Worm (Caenorhabditis elegans) whole organism, young adult: ENCODE measurements around the gene sre-52.

Experiments
- B0336.3 ChIP-seq: fragments of 200-800 bp; sonication (Bioruptor generic); IDR thresholded peaks from 2 replicates; pipeline ENCODE4 v1.3.6; 2022; ENCODE audit warnings: missing genetic modification characterization, missing compliant biosample characterization
- F10E7.11 ChIP-seq: sonication (generic microtip); optimal IDR thresholded peaks from 2 replicates; lab custom pipeline; 2017; ENCODE audit warnings: mild to moderate bottlenecking, missing genetic modification characterization, moderate library complexity, missing compliant biosample characterization
- F57C9.4 ChIP-seq: sonication (generic microtip); optimal IDR thresholded peaks from 2 replicates; lab custom pipeline; 2017; ENCODE audit warnings: mild to moderate bottlenecking, missing genetic modification characterization, missing compliant biosample characterization
- akir-1 ChIP-seq: fragments of 200-800 bp; sonication (Bioruptor generic); optimal IDR thresholded peaks from 2 replicates; lab custom pipeline; 2018; ENCODE audit warnings: mild to moderate bottlenecking, missing genetic modification characterization, moderate library complexity, missing compliant biosample characterization
- attf-3 ChIP-seq: fragments of 200-800 bp; sonication (Bioruptor generic); conservative IDR thresholded peaks from 2 replicates; pipeline ENCODE4 v1.3.6; 2022; ENCODE audit warnings: missing genetic modification reagents, missing genetic modification characterization, missing compliant biosample characterization
- bed-2 ChIP-seq: fragments of 200-800 bp; sonication (Bioruptor generic); IDR thresholded peaks from 2 replicates; pipeline ENCODE4 v1.3.6; 2022; ENCODE audit warnings: missing genetic modification reagents, missing genetic modification characterization, missing compliant biosample characterization
- ccch-3 ChIP-seq: fragments of 200-800 bp; sonication (Bioruptor generic); optimal IDR thresholded peaks from 2 replicates; lab custom pipeline; 2018; ENCODE audit warnings: mild to moderate bottlenecking, missing genetic modification characterization, missing compliant biosample characterization
- cebp-1 ChIP-seq, 2 experiments: fragments of 200-800 bp in 1 of 2; sonication (Bioruptor generic) in 1 of 2; sonication (generic microtip) in 1 of 2; IDR thresholded peaks in 1 of 2; optimal IDR thresholded peaks in 1 of 2; 2 replicates each; pipeline versions ENCODE4 v1.3.6 to Lab custom; 2017 to 2022; ENCODE audit warnings: missing compliant biosample characterization in 2 of 2, missing genetic modification characterization in 2 of 2, mild to moderate bottlenecking in 1 of 2, missing genetic modification reagents in 1 of 2, moderate library complexity in 1 of 2
- cebp-2 ChIP-seq: fragments of 200-800 bp; sonication (Bioruptor generic); IDR thresholded peaks from 2 replicates; pipeline ENCODE4 v1.3.6; 2022; ENCODE audit warnings: missing genetic modification characterization, missing compliant biosample characterization
- ceh-100 ChIP-seq: fragments of 200-800 bp; sonication (Bioruptor generic); IDR thresholded peaks from 2 replicates; pipeline ENCODE4 v1.3.6; 2022; ENCODE audit warnings: missing genetic modification reagents, missing genetic modification characterization, missing compliant biosample characterization
- ceh-58 ChIP-seq: fragments of 200-800 bp; sonication (Bioruptor generic); IDR thresholded peaks from 2 replicates; pipeline ENCODE4 v1.3.6; 2022; ENCODE audit warnings: missing genetic modification characterization, missing compliant biosample characterization
- ceh-79 ChIP-seq: sonication (generic microtip); optimal IDR thresholded peaks from 2 replicates; lab custom pipeline; 2017; ENCODE audit warnings: mild to moderate bottlenecking, missing genetic modification characterization, missing compliant biosample characterization
- egl-44 ChIP-seq: fragments of 200-800 bp; sonication (Bioruptor generic); IDR thresholded peaks from 2 replicates; pipeline ENCODE4 v1.3.6; 2022; ENCODE audit warnings: missing genetic modification reagents, missing genetic modification characterization, missing compliant biosample characterization
- hmg-1.2 ChIP-seq: fragments of 200-800 bp; sonication (Bioruptor generic); IDR thresholded peaks from 2 replicates; pipeline ENCODE4 v1.3.6; 2022; ENCODE audit warnings: missing genetic modification reagents, missing genetic modification characterization, missing compliant biosample characterization
- lag-1 ChIP-seq: fragments of 200-800 bp; sonication (Bioruptor generic); IDR thresholded peaks from 2 replicates; pipeline ENCODE4 v1.3.6; 2022; ENCODE audit warnings: missing genetic modification reagents, missing genetic modification characterization, missing compliant biosample characterization
- lir-1 ChIP-seq: fragments of 200-800 bp; sonication (Bioruptor generic); conservative IDR thresholded peaks from 2 replicates; pipeline ENCODE4 v1.3.6; 2022; ENCODE audit warnings: missing genetic modification reagents, missing genetic modification characterization, missing compliant biosample characterization
- madf-6 ChIP-seq: fragments of 200-800 bp; sonication (Bioruptor generic); IDR thresholded peaks from 2 replicates; pipeline ENCODE4 v1.3.6; 2022; ENCODE audit warnings: missing genetic modification reagents, missing genetic modification characterization, missing compliant biosample characterization
- mes-4 ChIP-seq: sonication (generic microtip); optimal IDR thresholded peaks from 2 replicates; lab custom pipeline; 2016; ENCODE audit warnings: missing genotype, missing genetic modification characterization, missing compliant biosample characterization
- nfya-2 ChIP-seq: fragments of 200-800 bp; sonication (Bioruptor generic); IDR thresholded peaks from 2 replicates; pipeline ENCODE4 v1.3.6; 2022; ENCODE audit warnings: missing genetic modification reagents, missing genetic modification characterization, missing compliant biosample characterization
- nhr-179 ChIP-seq: sonication (generic microtip); optimal IDR thresholded peaks from 2 replicates; lab custom pipeline; 2016; ENCODE audit warnings: mild to moderate bottlenecking, missing genetic modification characterization, missing compliant biosample characterization
- nhr-90 ChIP-seq: sonication (generic microtip); optimal IDR thresholded peaks from 2 replicates; lab custom pipeline; 2016; ENCODE audit warnings: missing genotype, mild to moderate bottlenecking, missing genetic modification characterization, missing compliant biosample characterization
- pha-4 ChIP-seq: fragments of 150-350 bp; sonication (generic microtip); optimal IDR thresholded peaks from 2 replicates; lab custom pipeline; 2014; ENCODE audit warnings: missing biosample characterization, missing genetic modification reagents, missing genetic modification characterization
- snpc-3.4 ChIP-seq: sonication (generic microtip); optimal IDR thresholded peaks from 2 replicates; lab custom pipeline; 2017; ENCODE audit warnings: missing genetic modification characterization, mild to moderate bottlenecking, missing compliant biosample characterization, antibody characterized with exemption, moderate library complexity, missing genotype, missing genetic modification reagents
- tlf-1 ChIP-seq: fragments of 200-800 bp; sonication (Bioruptor generic); optimal IDR thresholded peaks from 2 replicates; lab custom pipeline; 2018; ENCODE audit warnings: mild to moderate bottlenecking, missing genetic modification characterization, missing compliant biosample characterization
- ztf-26 ChIP-seq: sonication (generic microtip); optimal IDR thresholded peaks from 2 replicates; lab custom pipeline; 2017; ENCODE audit warnings: missing genetic modification characterization, missing compliant biosample characterization

Gene sre-52

ce11 chrII:12386781-12387180 lies 51.3 kb downstream of the sre-52 start, which contains the start of gene sre-42:
sre-42 (minus strand) TSS chrII:12386881.
- TF ChIP-seq ceh-79 (tag; lab: Kevin White, UChicago) (no peak), nhr-90 (tag; lab: Kevin White, UChicago) (no peak), egl-44 (no peak), akir-1 (GFP tag; lab: Kevin White, UChicago) (no peak), lir-1 (GFP tag; lab: Robert Waterston, UW) (no peak), pha-4 (no peak), hmg-1.2 (GFP tag; lab: Robert Waterston, UW) (no peak), bed-2 (GFP tag; lab: Robert Waterston, UW) (no peak), cebp-2 (GFP tag; lab: Robert Waterston, UW) (no peak), lag-1 (GFP tag; lab: Robert Waterston, UW) (no peak), B0336.3 (GFP tag; lab: Robert Waterston, UW) (no peak), ccch-3 (no peak), snpc-3.4 (tag; lab: Kevin White, UChicago) (no peak), ceh-100 (GFP tag; lab: Robert Waterston, UW) (no peak), attf-3 (GFP tag; lab: Robert Waterston, UW) (no peak), nhr-179 (tag; lab: Kevin White, UChicago) (no peak), ceh-58 (GFP tag; lab: Robert Waterston, UW) (no peak), cebp-1 (GFP tag; IDR thresholded peaks at IDR 0.05; lab: Robert Waterston, UW) (no peak), cebp-1 (tag; optimal IDR thresholded peaks at IDR 0.05; lab: Kevin White, UChicago) (no peak)

ce11 chrII:12387487-12387886 lies 52.0 kb downstream of the sre-52 start:
- TF ChIP-seq tlf-1 (no peak), mes-4 (tag; lab: Kevin White, UChicago) (no peak), F10E7.11 (tag; lab: Kevin White, UChicago) (no peak), madf-6 (GFP tag; lab: Robert Waterston, UW) (no peak), nfya-2 (no peak), F57C9.4 (tag; lab: Kevin White, UChicago) (no peak), ztf-26 (tag; lab: Kevin White, UChicago) (no peak)
